Worm (Caenorhabditis elegans): ENCODE results near the gene C56G2.5.

C56G2.5 gene

DNA sequence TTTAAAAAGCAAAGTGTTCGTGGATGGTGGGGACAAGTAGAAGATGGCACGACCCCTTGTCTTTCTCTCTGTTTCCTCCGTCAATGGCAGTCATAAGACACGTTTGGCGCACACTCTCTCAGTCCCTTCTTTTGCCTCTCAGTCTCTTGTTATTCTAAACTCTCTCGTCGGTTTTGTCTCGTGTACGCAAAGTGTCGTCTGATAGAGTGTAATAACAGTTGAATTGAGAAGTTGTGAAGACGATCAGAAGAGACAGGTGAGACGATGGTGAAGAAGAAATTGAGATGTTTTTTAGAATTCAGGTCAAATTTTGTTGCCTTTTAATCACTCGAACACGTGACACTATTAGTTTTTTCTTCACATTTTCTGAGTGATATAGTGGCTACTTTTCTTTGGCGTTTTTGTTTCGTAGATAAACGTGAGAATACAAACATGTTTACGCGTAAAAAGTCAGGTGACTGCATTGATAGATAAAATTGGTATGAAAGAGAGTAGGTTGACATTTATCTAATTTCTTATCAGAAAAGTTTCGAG is 20.9 kb downstream of the C56G2.5 start, which contains the start of gene F47D12.9 (continued):
- peak; percentile 56 for TF ChIP-seq ama-1 (optimal IDR thresholded peaks at IDR 0.05)
- no peak for TF ChIP-seq snpc-4 (tag; optimal IDR thresholded peaks at IDR 0.05)
- TF ChIP-seq ZK546.5 (tag; optimal IDR thresholded peaks at IDR 0.05): no peak
- peak; percentile 93 for TF ChIP-seq C34F6.9 (tag; optimal IDR thresholded peaks at IDR 0.05)
- no peak for TF ChIP-seq nhr-237 (tag; optimal IDR thresholded peaks at IDR 0.05)
- no peak for TF ChIP-seq unc-62 (GFP tag; optimal IDR thresholded peaks at IDR 0.05)
- TF ChIP-seq nhr-25 (tag; optimal IDR thresholded peaks at IDR 0.05): peak; percentile 87
- TF ChIP-seq dmd-4 (tag; optimal IDR thresholded peaks at IDR 0.05): no peak
- TF ChIP-seq lsy-2 (tag; optimal IDR thresholded peaks at IDR 0.05): peak; percentile 56 to 85
- peak; percentile 43 for TF ChIP-seq fos-1 (tag; optimal IDR thresholded peaks at IDR 0.05)
- TF ChIP-seq ceh-82 (tag; optimal IDR thresholded peaks at IDR 0.05): no peak
- TF ChIP-seq lin-11 (tag; optimal IDR thresholded peaks at IDR 0.05): no peak
- peak; percentile 93 for TF ChIP-seq nhr-129 (tag; optimal IDR thresholded peaks at IDR 0.05)
- TF ChIP-seq sem-4 (tag; optimal IDR thresholded peaks at IDR 0.05): peak; percentile 82
- peak; percentile 69 for TF ChIP-seq nhr-6 (tag; optimal IDR thresholded peaks at IDR 0.05)
- peak; percentile 52 for TF ChIP-seq zag-1 (tag; optimal IDR thresholded peaks at IDR 0.05)
- peak; percentile 72 for TF ChIP-seq unc-55 (GFP tag; optimal IDR thresholded peaks at IDR 0.05)
- no peak for TF ChIP-seq lin-39 (tag; optimal IDR thresholded peaks at IDR 0.05)
- no peak for TF ChIP-seq nhr-77 (tag; optimal IDR thresholded peaks at IDR 0.05)

DNA sequence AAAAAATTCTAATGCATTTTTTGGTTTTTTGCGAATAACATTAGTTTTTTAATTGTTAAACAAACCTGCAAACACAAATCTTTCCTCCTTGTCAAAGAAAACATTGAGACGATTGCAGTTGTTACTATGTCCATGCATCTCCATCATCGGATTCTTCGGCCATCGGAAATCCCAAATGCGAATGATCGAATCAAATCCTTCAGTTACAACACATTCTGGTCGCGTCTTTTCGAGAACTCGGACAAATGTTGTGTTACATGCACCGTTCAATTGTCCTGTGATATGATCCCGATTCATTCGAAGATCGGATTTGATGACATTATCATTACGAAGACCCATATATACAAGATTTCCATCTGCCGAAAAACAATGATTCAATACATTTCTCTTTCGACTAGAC is 23.7 kb downstream of the C56G2.5 start:
- TF ChIP-seq zag-1 (tag; optimal IDR thresholded peaks at IDR 0.05) (no peak), lin-11 (tag; optimal IDR thresholded peaks at IDR 0.05) (no peak), egl-27 (tag; optimal IDR thresholded peaks at IDR 0.05) (no peak), sem-4 (tag; optimal IDR thresholded peaks at IDR 0.05) (no peak), snpc-4 (tag; optimal IDR thresholded peaks at IDR 0.05) (no peak), sma-3 (GFP tag; optimal IDR thresholded peaks at IDR 0.05) (no peak), ztf-1 (GFP tag; conservative IDR thresholded peaks at IDR 0.05) (no peak), nhr-237 (tag; optimal IDR thresholded peaks at IDR 0.05) (no peak), unc-62 (GFP tag; optimal IDR thresholded peaks at IDR 0.05) (no peak)

DNA sequence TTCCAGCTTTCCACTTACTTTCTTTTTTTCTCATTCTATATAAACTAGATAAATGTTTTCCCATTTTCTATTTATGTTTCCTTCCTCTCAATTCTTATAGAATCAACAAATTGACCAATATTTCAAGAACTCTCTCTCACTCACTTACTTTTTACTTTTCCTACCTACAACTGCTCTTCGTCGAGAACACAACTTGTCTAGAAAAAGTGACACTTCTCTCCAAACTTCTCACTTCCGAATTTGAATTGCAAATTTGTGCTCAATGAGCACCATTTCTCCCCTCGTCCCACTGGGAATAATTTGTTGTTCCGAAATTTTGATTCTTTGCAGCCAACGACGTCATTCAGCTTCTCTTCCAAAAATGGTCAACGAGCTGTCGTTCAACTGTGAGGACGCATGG is 25.9 kb downstream of the C56G2.5 start, which contains the start of gene F47D12.3:
F47D12.3 (plus strand) TSS at position 331 of the 400 bp plus-strand sequence.
- TF ChIP-seq unc-39 (tag; optimal IDR thresholded peaks at IDR 0.05) (no peak), nhr-23 (tag; optimal IDR thresholded peaks at IDR 0.05) (no peak), F13H6.1 (tag; optimal IDR thresholded peaks at IDR 0.05) (no peak), nhr-10 (tag; optimal IDR thresholded peaks at IDR 0.05) (no peak), blmp-1 (tag; optimal IDR thresholded peaks at IDR 0.05; ENCODE audit: insufficient read depth) (no peak), lin-11 (tag; optimal IDR thresholded peaks at IDR 0.05) (no peak), skn-1 (tag; optimal IDR thresholded peaks at IDR 0.05) (no peak), ztf-11 (tag; optimal IDR thresholded peaks at IDR 0.05) (no peak), sma-9 (GFP tag; optimal IDR thresholded peaks at IDR 0.05) (no peak), sma-9 (tag; optimal IDR thresholded peaks at IDR 0.05) (no peak), lsy-2 (tag; optimal IDR thresholded peaks at IDR 0.05) (no peak), nhr-77 (tag; optimal IDR thresholded peaks at IDR 0.05) (no peak), fos-1 (tag; optimal IDR thresholded peaks at IDR 0.05) (no peak), nhr-6 (tag; optimal IDR thresholded peaks at IDR 0.05) (no peak), sem-4 (tag; optimal IDR thresholded peaks at IDR 0.05) (no peak), elt-3 (tag; optimal IDR thresholded peaks at IDR 0.05) (no peak)

DNA sequence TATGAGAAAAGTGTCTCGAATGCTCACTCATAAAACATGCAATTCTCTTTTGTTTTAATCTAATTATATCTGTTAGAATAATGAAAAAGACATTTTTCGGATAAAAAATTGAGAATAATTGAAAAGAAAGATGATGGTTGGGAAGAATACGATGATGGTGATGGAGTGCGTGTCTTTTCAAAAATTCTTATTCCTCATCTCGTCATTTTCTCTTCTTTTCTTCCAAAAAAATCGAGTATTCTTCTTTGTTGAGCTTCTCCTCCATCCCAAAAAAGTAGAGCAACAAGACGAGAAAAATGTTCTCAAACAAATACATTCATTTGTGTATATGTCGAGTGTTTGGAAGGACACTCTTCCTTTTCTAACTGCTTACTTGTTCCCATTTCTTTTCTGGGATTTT is 26.4 kb downstream of the C56G2.5 start:
- TF ChIP-seq unc-55 (GFP tag; optimal IDR thresholded peaks at IDR 0.05): peak; percentile 77
- no peak for TF ChIP-seq unc-39 (tag; optimal IDR thresholded peaks at IDR 0.05)
- peak; percentile 27 for TF ChIP-seq zag-1 (tag; optimal IDR thresholded peaks at IDR 0.05)
- no peak for TF ChIP-seq nhr-77 (tag; optimal IDR thresholded peaks at IDR 0.05)
- no peak for TF ChIP-seq fos-1 (tag; optimal IDR thresholded peaks at IDR 0.05)
- no peak for TF ChIP-seq aly-2 (tag; optimal IDR thresholded peaks at IDR 0.05)
- no peak for TF ChIP-seq nhr-10 (tag; optimal IDR thresholded peaks at IDR 0.05)

DNA sequence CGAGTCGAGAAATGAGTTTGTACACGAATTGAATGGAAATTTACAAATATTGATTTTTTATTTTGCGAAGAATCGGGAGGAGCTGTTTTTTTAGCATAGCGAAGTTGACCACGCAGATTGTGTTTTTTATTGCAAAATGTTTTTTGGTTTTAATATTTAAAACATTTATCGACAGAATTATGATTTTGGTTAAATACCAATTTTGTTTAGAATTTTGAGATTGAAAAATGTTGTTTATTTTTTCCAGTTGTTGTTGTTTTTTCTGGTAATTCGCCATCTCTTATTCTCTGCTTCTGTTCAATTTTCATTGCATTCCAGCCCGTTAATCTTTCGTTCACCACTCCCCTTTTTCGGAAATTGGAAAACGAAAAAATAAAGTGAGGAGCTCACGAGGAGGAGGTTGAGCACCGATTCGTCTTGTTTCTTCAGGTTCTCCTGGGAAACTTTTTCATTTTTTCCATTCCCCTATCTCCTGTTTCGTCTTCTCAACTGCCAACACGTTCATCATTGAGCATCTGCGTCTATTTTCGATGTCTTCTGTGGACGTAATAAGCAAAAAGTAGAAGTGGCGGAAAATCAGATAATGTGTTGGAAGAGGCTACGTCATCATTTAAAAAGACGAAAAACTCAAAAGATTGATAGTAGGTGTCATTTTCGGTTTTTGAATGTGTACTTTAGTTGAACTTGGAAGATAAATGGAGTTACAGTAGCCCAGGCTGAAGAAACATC is 27.9 kb downstream of the C56G2.5 start, which contains the start of gene F47D12.7:
F47D12.7 (minus strand) TSS at position 51 of the 729 bp plus-strand sequence.
- TF ChIP-seq aly-2 (tag; optimal IDR thresholded peaks at IDR 0.05) (no peak), F13H6.1 (tag; optimal IDR thresholded peaks at IDR 0.05) (no peak)

Measured in whole organism, L2 larva.